Worm (Caenorhabditis elegans) whole organism, L4 larva: ENCODE results near the gene ZK666.1.

Experiments
- F10B5.3 ChIP-seq: sonication (generic microtip); optimal IDR thresholded peaks from 2 replicates; lab custom pipeline; 2016; ENCODE audit warnings: mild to moderate bottlenecking, missing genetic modification characterization, missing compliant biosample characterization
- F37D6.2 ChIP-seq: sonication (generic microtip); optimal IDR thresholded peaks from 2 replicates; lab custom pipeline; 2016; ENCODE audit warnings: mild to moderate bottlenecking, missing genetic modification characterization, missing compliant biosample characterization
- F44E2.7 ChIP-seq: fragments of 200-800 bp; sonication (Bioruptor generic); IDR thresholded peaks from 2 replicates; pipeline ENCODE4 v2.1.2; 2022; ENCODE audit warnings: missing genetic modification characterization, missing compliant biosample characterization
- Y48G9A.11 ChIP-seq: fragments of 200-800 bp; sonication (Bioruptor generic); IDR thresholded peaks from 2 replicates; pipeline ENCODE4 v1.3.6; 2022; ENCODE audit warnings: missing genetic modification reagents, missing genetic modification characterization, missing compliant biosample characterization
- Y5F2A.4 ChIP-seq: fragments of 200-800 bp; sonication (Bioruptor generic); optimal IDR thresholded peaks from 2 replicates; lab custom pipeline; 2018; ENCODE audit warnings: mild to moderate bottlenecking, missing genetic modification characterization, missing compliant biosample characterization
- ZK337.2 ChIP-seq: fragments of 200-800 bp; sonication (Bioruptor generic); IDR thresholded peaks from 2 replicates; pipeline ENCODE4 v1.3.6; 2022; ENCODE audit warnings: missing genetic modification reagents, missing genetic modification characterization, missing compliant biosample characterization
- aha-1 ChIP-seq: fragments of 150-350 bp; peaks from one replicate; lab custom pipeline; 2014; ENCODE audit warnings: missing biosample characterization, missing genetic modification characterization
- attf-4 ChIP-seq: sonication (generic microtip); optimal IDR thresholded peaks from 3 replicates; lab custom pipeline; 2017; ENCODE audit warnings: missing biosample characterization, missing genetic modification characterization
- ceh-20 ChIP-seq: fragments of 200-800 bp; sonication (Bioruptor generic); IDR thresholded peaks from 2 replicates; pipeline ENCODE4 v1.3.6; 2022; ENCODE audit warnings: missing genetic modification reagents, missing genetic modification characterization, missing compliant biosample characterization
- ceh-28 ChIP-seq: fragments of 150-350 bp; optimal IDR thresholded peaks from 2 replicates; lab custom pipeline; 2014; ENCODE audit warnings: missing biosample characterization, missing genetic modification reagents, missing genetic modification characterization
- ceh-32 ChIP-seq: sonication (generic microtip); optimal IDR thresholded peaks from 2 replicates; lab custom pipeline; 2016; ENCODE audit warnings: mild to moderate bottlenecking, missing genetic modification characterization, missing compliant biosample characterization; ENCODE audit not compliant: poor library complexity
- ces-1 ChIP-seq: fragments of 150-350 bp; sonication (generic microtip); optimal IDR thresholded peaks from 4 replicates; lab custom pipeline; 2014; ENCODE audit warnings: missing biosample characterization, missing genetic modification reagents, missing genetic modification characterization
- daf-16 ChIP-seq, 3 experiments: sonication (generic microtip); optimal IDR thresholded peaks; 2 replicates each; lab custom pipeline; 2016 to 2017; ENCODE audit warnings: missing genetic modification characterization in 3 of 3, missing genetic modification reagents in 3 of 3, mild to moderate bottlenecking in 2 of 3, missing compliant biosample characterization in 2 of 3, missing biosample characterization in 1 of 3, moderate library complexity in 1 of 3
- dmd-8 ChIP-seq: fragments of 200-800 bp; sonication (Bioruptor generic); IDR thresholded peaks from 2 replicates; pipeline ENCODE4 v1.3.6; 2022; ENCODE audit warnings: missing genetic modification characterization, missing compliant biosample characterization
- duxl-1 ChIP-seq: sonication (generic microtip); optimal IDR thresholded peaks from 2 replicates; lab custom pipeline; 2016; ENCODE audit warnings: mild to moderate bottlenecking, missing genetic modification characterization, moderate library complexity, missing compliant biosample characterization; ENCODE audit not compliant: poor library complexity
- dve-1 ChIP-seq: sonication (generic microtip); optimal IDR thresholded peaks from 2 replicates; lab custom pipeline; 2017; ENCODE audit warnings: antibody characterized with exemption, mild to moderate bottlenecking, missing genetic modification characterization, missing compliant biosample characterization; ENCODE audit not compliant: insufficient read depth
- fkh-10 ChIP-seq: fragments of 150-350 bp; optimal IDR thresholded peaks from 2 replicates; lab custom pipeline; 2014; ENCODE audit warnings: missing biosample characterization, missing genetic modification reagents, missing genetic modification characterization
- fos-1 ChIP-seq: fragments of 150-350 bp; optimal IDR thresholded peaks from 2 replicates; lab custom pipeline; 2014; ENCODE audit warnings: missing biosample characterization, missing genetic modification characterization
- hif-1 ChIP-seq, 2 experiments: sonication (generic microtip); optimal IDR thresholded peaks; 2 replicates each; lab custom pipeline; 2016 to 2017; ENCODE audit warnings: missing compliant biosample characterization in 2 of 2, missing genetic modification characterization in 2 of 2, missing genetic modification reagents in 2 of 2, missing genotype in 2 of 2, mild to moderate bottlenecking in 1 of 2
- hlh-11 ChIP-seq: fragments of 200-800 bp; sonication (Bioruptor generic); optimal IDR thresholded peaks from 2 replicates; lab custom pipeline; 2018; ENCODE audit warnings: mild to moderate bottlenecking, missing genetic modification characterization, missing compliant biosample characterization
- hlh-30 ChIP-seq: sonication (generic microtip); optimal IDR thresholded peaks from 2 replicates; lab custom pipeline; 2017; ENCODE audit warnings: antibody characterized with exemption, mild to moderate bottlenecking, missing genetic modification characterization, missing compliant biosample characterization; ENCODE audit not compliant: insufficient read depth
- hmg-1.1 ChIP-seq: fragments of 200-800 bp; sonication (Bioruptor generic); IDR thresholded peaks from 2 replicates; pipeline ENCODE4 v1.3.6; 2022; ENCODE audit warnings: missing genetic modification reagents, missing genetic modification characterization, missing compliant biosample characterization
- lsy-2 ChIP-seq, 2 experiments: fragments of 150-350 bp in 1 of 2; sonication (generic microtip) in 1 of 2; optimal IDR thresholded peaks; 2 replicates each; lab custom pipeline; 2014 to 2017; ENCODE audit warnings: missing biosample characterization in 2 of 2, missing genetic modification characterization in 2 of 2
- madf-9 ChIP-seq: fragments of 200-800 bp; sonication (Bioruptor generic); conservative IDR thresholded peaks from 2 replicates; pipeline ENCODE4 v1.3.6; 2022; ENCODE audit warnings: missing genetic modification reagents, missing genetic modification characterization, missing compliant biosample characterization
- mdl-1 ChIP-seq, 2 experiments: fragments of 150-350 bp in 1 of 2; sonication (generic microtip) in 1 of 2; optimal IDR thresholded peaks; 2 replicates each; lab custom pipeline; 2014 to 2017; ENCODE audit warnings: missing biosample characterization in 2 of 2, missing genetic modification characterization in 2 of 2
- mep-1 ChIP-seq: fragments of 150-350 bp; sonication (generic microtip); optimal IDR thresholded peaks from 3 replicates; lab custom pipeline; 2014; ENCODE audit warnings: missing biosample characterization, missing genetic modification characterization
- mes-2 ChIP-seq: sonication (generic microtip); optimal IDR thresholded peaks from 2 replicates; lab custom pipeline; 2016; ENCODE audit warnings: missing genotype, mild to moderate bottlenecking, missing genetic modification characterization, missing compliant biosample characterization; ENCODE audit not compliant: poor library complexity, severe bottlenecking
- mxl-2 ChIP-seq: fragments of 200-800 bp; sonication (Bioruptor generic); conservative IDR thresholded peaks from 2 replicates; pipeline ENCODE4 v1.3.6; 2022; ENCODE audit warnings: missing genetic modification reagents, missing genetic modification characterization, missing compliant biosample characterization
- mxl-3 ChIP-seq: fragments of 200-800 bp; sonication (Bioruptor generic); optimal IDR thresholded peaks from 2 replicates; lab custom pipeline; 2018; ENCODE audit warnings: mild to moderate bottlenecking, missing genetic modification characterization, missing compliant biosample characterization
- nhr-11 ChIP-seq: fragments of 150-350 bp; optimal IDR thresholded peaks from 2 replicates; lab custom pipeline; 2014; ENCODE audit warnings: missing biosample characterization, missing genetic modification characterization
- nhr-111 ChIP-seq: fragments of 200-800 bp; sonication (Bioruptor generic); optimal IDR thresholded peaks from 2 replicates; lab custom pipeline; 2018; ENCODE audit warnings: mild to moderate bottlenecking, missing genetic modification characterization, missing compliant biosample characterization
- nhr-237 ChIP-seq: sonication (generic microtip); optimal IDR thresholded peaks from 2 replicates; lab custom pipeline; 2017; ENCODE audit warnings: missing biosample characterization, missing genetic modification characterization
- nhr-25 ChIP-seq: sonication (generic microtip); optimal IDR thresholded peaks from 2 replicates; lab custom pipeline; 2017; ENCODE audit warnings: missing genetic modification characterization, mild to moderate bottlenecking, missing compliant biosample characterization, antibody characterized with exemption, moderate library complexity, borderline replicate concordance; ENCODE audit not compliant: insufficient read depth
- nhr-28 ChIP-seq: fragments of 150-350 bp; optimal IDR thresholded peaks from 2 replicates; lab custom pipeline; 2014; ENCODE audit warnings: missing biosample characterization, missing genetic modification characterization
- nhr-42 ChIP-seq: fragments of 200-800 bp; sonication (Bioruptor generic); IDR thresholded peaks from 2 replicates; pipeline ENCODE4 v1.3.6; 2022; ENCODE audit warnings: missing genetic modification characterization, missing compliant biosample characterization
- nhr-48 ChIP-seq: sonication (generic microtip); optimal IDR thresholded peaks from 2 replicates; lab custom pipeline; 2016; ENCODE audit warnings: mild to moderate bottlenecking, missing genetic modification characterization, missing compliant biosample characterization
- nhr-6 ChIP-seq: fragments of 150-350 bp; optimal IDR thresholded peaks from 2 replicates; lab custom pipeline; 2014; ENCODE audit warnings: missing biosample characterization, missing genetic modification characterization
- nhr-77 ChIP-seq: fragments of 150-350 bp; optimal IDR thresholded peaks from 2 replicates; lab custom pipeline; 2014; ENCODE audit warnings: missing biosample characterization, missing genetic modification characterization
- pha-4 ChIP-seq, 2 experiments: fragments of 150-350 bp in 1 of 2; fragments of 200-800 bp in 1 of 2; sonication (Bioruptor generic) in 1 of 2; IDR thresholded peaks in 1 of 2; optimal IDR thresholded peaks in 1 of 2; 2 replicates each; pipeline versions ENCODE4 v1.3.6 to Lab custom; 2014 to 2022; ENCODE audit warnings: missing genetic modification characterization in 2 of 2, missing genetic modification reagents in 2 of 2, missing biosample characterization in 1 of 2, missing compliant biosample characterization in 1 of 2
- php-3 ChIP-seq: fragments of 200-800 bp; sonication (Bioruptor generic); IDR thresholded peaks from 2 replicates; pipeline ENCODE4 v1.3.6; 2022; ENCODE audit warnings: missing genetic modification reagents, missing genetic modification characterization, missing compliant biosample characterization
- rbr-2 ChIP-seq: sonication (generic microtip); optimal IDR thresholded peaks from 2 replicates; lab custom pipeline; 2016; ENCODE audit warnings: missing genotype, missing genetic modification characterization, missing compliant biosample characterization
- tag-97 ChIP-seq: fragments of 200-800 bp; sonication (Bioruptor generic); IDR thresholded peaks from 2 replicates; pipeline ENCODE4 v1.3.6; 2022; ENCODE audit warnings: missing genetic modification characterization, missing compliant biosample characterization
- tra-1 ChIP-seq: fragments of 200-800 bp; sonication (Bioruptor generic); IDR thresholded peaks from 2 replicates; pipeline ENCODE4 v1.3.6; 2022; ENCODE audit warnings: missing genetic modification reagents, missing genetic modification characterization, missing compliant biosample characterization
- unc-62 ChIP-seq, 3 experiments: fragments of 150-350 bp in 1 of 3; sonication (generic microtip); optimal IDR thresholded peaks in 2 of 3; peaks in 1 of 3; 1 replicate in 1 of 3; 2 replicates in 2 of 3; lab custom pipeline; 2014 to 2017; ENCODE audit warnings: missing biosample characterization in 3 of 3, missing genetic modification characterization in 3 of 3, missing genetic modification reagents in 3 of 3, missing genotype in 1 of 3
- vab-7 ChIP-seq: fragments of 200-800 bp; sonication (Bioruptor generic); IDR thresholded peaks from 2 replicates; pipeline ENCODE4 v1.3.6; 2022; ENCODE audit warnings: missing genetic modification reagents, missing genetic modification characterization, missing compliant biosample characterization

The ZK666.1 gene

DNA sequence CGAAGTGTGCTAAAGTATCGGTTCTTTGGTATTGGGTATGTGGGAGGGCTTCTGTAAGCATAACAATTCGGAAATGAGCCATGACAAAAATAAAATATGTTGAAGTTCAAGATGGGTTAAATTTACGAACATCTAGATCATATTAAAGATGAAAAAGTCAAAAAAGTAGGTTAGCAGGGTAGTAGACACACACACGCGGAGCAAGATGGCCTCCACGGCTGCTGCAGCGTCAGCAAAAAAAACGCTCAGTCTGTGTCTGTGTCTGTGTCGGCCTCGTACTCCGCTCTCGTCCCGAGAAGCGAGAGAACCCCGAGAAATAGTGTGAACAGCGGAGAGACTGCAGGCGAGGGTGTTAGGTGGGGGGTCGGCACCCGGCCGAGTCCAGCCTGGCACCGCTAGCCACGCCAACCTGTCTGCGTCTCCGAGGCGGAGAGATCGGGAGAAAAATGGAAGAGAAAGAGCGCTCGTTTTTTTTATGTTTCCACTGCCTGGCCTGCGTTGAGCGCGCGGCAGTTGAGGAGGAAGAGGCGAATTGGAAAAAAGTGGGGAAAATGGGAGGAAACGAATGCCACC lies 31.4 kb upstream of the ZK666.1 start, which contains the start of gene myrf-1 (continued):
- TF ChIP-seq mxl-2 (GFP tag; lab: Robert Waterston, UW) (no peak; the same call in 1 of the 2 replicates), ceh-32 (peak; percentile 27), F44E2.7 (GFP tag; lab: Robert Waterston, UW) (no peak), F37D6.2 (tag; lab: Kevin White, UChicago) (peak; percentile 70), php-3 (GFP tag; lab: Robert Waterston, UW) (peak; percentile 60; the same call in 1 of the 2 replicates), Y48G9A.11 (no peak), pha-4 (GFP tag; IDR thresholded peaks at IDR 0.05; lab: Robert Waterston, UW) (peak; percentile 85), pha-4 (tag; optimal IDR thresholded peaks at IDR 0.05; lab: Kevin White, UChicago) (peak; percentile 32), tra-1 (GFP tag; lab: Robert Waterston, UW) (peak; percentile 73; the same call in 1 of the 2 replicates), nhr-237 (tag; lab: Kevin White, UChicago) (no peak), ceh-28 (tag; lab: Kevin White, UChicago) (no peak), daf-16 (GFP tag; optimal IDR thresholded peaks at IDR 0.05; lab: Kevin White, UChicago) (peak; percentile 39), daf-16 (tag; optimal IDR thresholded peaks at IDR 0.05; lab: Kevin White, UChicago) (peak; percentile 50), ceh-20 (peak; percentile 73), ces-1 (GFP tag; lab: Kevin White, UChicago) (no peak), attf-4 (tag; lab: Kevin White, UChicago) (no peak), nhr-6 (tag; lab: Kevin White, UChicago) (peak; percentile 60), dve-1 (tag; lab: Kevin White, UChicago) (peak; percentile 86), fos-1 (tag; lab: Kevin White, UChicago) (no peak), aha-1 (tag; lab: Kevin White, UChicago) (peak; percentile 99), Y5F2A.4 (GFP tag; lab: Kevin White, UChicago) (no peak), nhr-42 (peak; percentile 69; the same call in 1 of the 2 replicates), tag-97 (GFP tag; lab: Robert Waterston, UW) (no peak)

ce11 chrII:10501578-10501977 lies 30.4 kb upstream of the ZK666.1 start:
- TF ChIP-seq mes-2 (peak; percentile 54), hlh-11 (tag; lab: Kevin White, UChicago) (peak; percentile 76), vab-7 (no peak), hmg-1.1 (GFP tag; lab: Robert Waterston, UW) (peak; percentile 50; the same call in 1 of the 2 replicates), duxl-1 (tag; lab: Kevin White, UChicago) (peak; percentile 36), nhr-77 (tag; lab: Kevin White, UChicago) (peak; percentile 25), hif-1 (tag; optimal IDR thresholded peaks at IDR 0.05; lab: Kevin White, UChicago) (peak in 1 of 2 experiments; percentile 38), nhr-28 (peak; percentile 64), nhr-48 (tag; lab: Kevin White, UChicago) (peak; percentile 29), F10B5.3 (tag; lab: Kevin White, UChicago) (no peak), mdl-1 (tag; optimal IDR thresholded peaks at IDR 0.05; lab: Kevin White, UChicago) (peak in 1 of 2 experiments; percentile 86), nhr-11 (tag; lab: Kevin White, UChicago) (peak; percentile 79), aha-1 (tag; lab: Kevin White, UChicago) (peak; percentile 92), lsy-2 (tag; optimal IDR thresholded peaks at IDR 0.05; lab: Kevin White, UChicago) (peak; percentile 44 to 52), daf-16 (GFP tag; optimal IDR thresholded peaks at IDR 0.05; lab: Kevin White, UChicago) (no peak), daf-16 (tag; optimal IDR thresholded peaks at IDR 0.05; lab: Kevin White, UChicago) (peak; percentile 10), nhr-237 (tag; lab: Kevin White, UChicago) (no peak), unc-62 (GFP tag; optimal IDR thresholded peaks at IDR 0.05 in 1 of 2; lab: Kevin White, UChicago) (peak in 1 of 2 experiments; percentile 75), unc-62 (tag; optimal IDR thresholded peaks at IDR 0.05; lab: Kevin White, UChicago) (no peak), nhr-42 (0 out of 2 replicates have a peak, but pooled peaks have one; percentile 5), nhr-25 (tag; lab: Kevin White, UChicago) (peak; percentile 77), dmd-8 (GFP tag; lab: Robert Waterston, UW) (0 out of 2 replicates have a peak, but pooled peaks have one; percentile 37), mep-1 (tag; lab: Kevin White, UChicago) (peak; percentile 53), rbr-2 (peak; percentile 33), ZK337.2 (GFP tag; lab: Robert Waterston, UW) (no peak), fkh-10 (GFP tag; lab: Kevin White, UChicago) (peak; percentile 0), mxl-3 (GFP tag; lab: Kevin White, UChicago) (peak; percentile 91), hlh-30 (tag; lab: Kevin White, UChicago) (peak; percentile 87), nhr-111 (GFP tag; lab: Kevin White, UChicago) (no peak), madf-9 (GFP tag; lab: Robert Waterston, UW) (no peak)
